Worm (Caenorhabditis elegans) whole organism, early embryonic: Measurements from ENCODE around the gene Y41E3.19.
A peak's percentile ranks its signal among the peaks of the same experiment; 100 is the strongest.
"Not testable (repeated sequence)": the region's sequence is repeated elsewhere in the genome, so short reads cannot be mapped to it uniquely, and the experiment has no call there.

Experiments
- B0310.2 ChIP-seq: sonication (generic microtip); optimal IDR thresholded peaks from 2 replicates; lab custom pipeline; 2016; ENCODE audit warnings: mild to moderate bottlenecking, missing genetic modification characterization, missing compliant biosample characterization
- F13C5.2 ChIP-seq: sonication (generic microtip); optimal IDR thresholded peaks from 2 replicates; lab custom pipeline; 2017; ENCODE audit warnings: mild to moderate bottlenecking, missing genetic modification characterization, inconsistent platforms, missing compliant biosample characterization
- aly-1 ChIP-seq: sonication (generic microtip); optimal IDR thresholded peaks from 2 replicates; lab custom pipeline; 2016; ENCODE audit warnings: missing genetic modification characterization, missing compliant biosample characterization
- ama-1 ChIP-seq: fragments of 150-350 bp; optimal IDR thresholded peaks from 2 replicates; lab custom pipeline; 2014
- ceh-13 ChIP-seq: fragments of 200-800 bp; sonication (Bioruptor generic); optimal IDR thresholded peaks from 2 replicates; lab custom pipeline; 2018; ENCODE audit warnings: mild to moderate bottlenecking, missing genetic modification characterization, missing compliant biosample characterization
- ceh-36 ChIP-seq: sonication (generic microtip); optimal IDR thresholded peaks from 2 replicates; lab custom pipeline; 2016; ENCODE audit warnings: missing genetic modification characterization, inconsistent platforms, missing compliant biosample characterization
- ets-7 ChIP-seq: sonication (generic microtip); optimal IDR thresholded peaks from 2 replicates; lab custom pipeline; 2016; ENCODE audit warnings: missing genotype, missing genetic modification characterization, missing compliant biosample characterization
- flt-1 ChIP-seq: fragments of 200-800 bp; sonication (Bioruptor generic); IDR thresholded peaks from 2 replicates; pipeline ENCODE4 v1.3.6; 2022; ENCODE audit warnings: missing genetic modification characterization, missing compliant biosample characterization
- hmbx-1 ChIP-seq: sonication (generic microtip); optimal IDR thresholded peaks from 2 replicates; lab custom pipeline; 2016; ENCODE audit warnings: mild to moderate bottlenecking, missing genetic modification characterization, missing compliant biosample characterization
- hmg-4 ChIP-seq: fragments of 200-800 bp; sonication (Bioruptor generic); optimal IDR thresholded peaks from 2 replicates; lab custom pipeline; 2018; ENCODE audit warnings: mild to moderate bottlenecking, missing genetic modification characterization, missing compliant biosample characterization
- hnd-1 ChIP-seq: sonication (generic microtip); optimal IDR thresholded peaks from 2 replicates; lab custom pipeline; 2016; ENCODE audit warnings: missing genetic modification characterization, missing compliant biosample characterization
- pes-1 ChIP-seq: fragments of 200-800 bp; sonication (Bioruptor generic); IDR thresholded peaks from 2 replicates; pipeline ENCODE4 v1.3.6; 2022; ENCODE audit warnings: missing genetic modification reagents, missing genetic modification characterization, missing compliant biosample characterization
- scrt-1 ChIP-seq: fragments of 200-800 bp; sonication (Bioruptor generic); IDR thresholded peaks from 2 replicates; pipeline ENCODE4 v1.3.6; 2022; ENCODE audit warnings: missing genetic modification characterization, missing compliant biosample characterization
- sea-1 ChIP-seq: fragments of 200-800 bp; sonication (Bioruptor generic); conservative IDR thresholded peaks from 2 replicates; pipeline ENCODE4 v1.3.6; 2022; ENCODE audit warnings: missing genetic modification characterization, missing compliant biosample characterization
- tbx-11 ChIP-seq: fragments of 200-800 bp; sonication (Bioruptor generic); IDR thresholded peaks from 2 replicates; pipeline ENCODE4 v1.3.6; 2022; ENCODE audit warnings: missing genetic modification characterization, missing compliant biosample characterization
- tbx-37 ChIP-seq: fragments of 200-800 bp; sonication (Bioruptor generic); conservative IDR thresholded peaks from 2 replicates; pipeline ENCODE4 v1.3.6; 2022; ENCODE audit warnings: missing genetic modification reagents, missing genetic modification characterization, missing compliant biosample characterization
- tra-4 ChIP-seq: sonication (generic microtip); optimal IDR thresholded peaks from 2 replicates; lab custom pipeline; 2017; ENCODE audit warnings: missing genetic modification characterization, missing compliant biosample characterization

Gene Y41E3.19

DNA sequence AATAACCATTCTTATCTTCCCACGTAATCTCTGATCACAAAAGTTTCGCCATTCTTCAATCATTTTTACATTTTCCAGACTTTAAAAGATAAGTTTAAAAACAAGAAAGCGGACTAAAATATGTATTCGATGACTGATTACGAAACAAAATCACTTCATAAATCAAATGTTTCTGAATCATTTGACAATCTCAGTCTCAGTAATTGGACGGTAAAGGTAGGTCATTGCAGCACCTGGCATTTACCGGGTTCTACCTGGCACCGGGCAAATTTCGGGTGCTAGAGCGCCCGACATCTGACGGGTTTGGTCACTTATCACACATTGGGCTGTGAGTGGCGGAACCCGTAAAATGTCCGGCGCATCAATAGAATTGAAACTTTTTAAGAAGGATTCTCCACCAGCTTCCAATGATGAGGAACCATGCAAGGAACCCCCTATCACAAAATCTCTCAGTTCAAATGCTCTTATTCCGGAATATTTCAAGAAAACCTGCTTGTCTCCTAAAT lies at the start of gene Y41E3.19:
Gene Y41E3.19 (plus strand): TSS at position 51 of the 506 bp plus-strand sequence.
- TF ChIP-seq tbx-11 (no peak), scrt-1 (GFP tag; lab: Robert Waterston, UW) (no peak), ceh-36 (no peak), hmg-4 (GFP tag; lab: Kevin White, UChicago) (no peak), hnd-1 (tag; lab: Kevin White, UChicago) (no peak), sea-1 (GFP tag; lab: Robert Waterston, UW) (no peak), ceh-13 (GFP tag; lab: Kevin White, UChicago) (no peak), ets-7 (tag; lab: Kevin White, UChicago) (no peak), flt-1 (GFP tag; lab: Robert Waterston, UW) (no peak), tbx-37 (GFP tag; lab: Robert Waterston, UW) (no peak), aly-1 (tag; lab: Kevin White, UChicago) (no peak), F13C5.2 (tag; lab: Kevin White, UChicago) (no peak), hmbx-1 (no peak), pes-1 (GFP tag; lab: Robert Waterston, UW) (no peak), tra-4 (tag; lab: Kevin White, UChicago) (no peak)

DNA sequence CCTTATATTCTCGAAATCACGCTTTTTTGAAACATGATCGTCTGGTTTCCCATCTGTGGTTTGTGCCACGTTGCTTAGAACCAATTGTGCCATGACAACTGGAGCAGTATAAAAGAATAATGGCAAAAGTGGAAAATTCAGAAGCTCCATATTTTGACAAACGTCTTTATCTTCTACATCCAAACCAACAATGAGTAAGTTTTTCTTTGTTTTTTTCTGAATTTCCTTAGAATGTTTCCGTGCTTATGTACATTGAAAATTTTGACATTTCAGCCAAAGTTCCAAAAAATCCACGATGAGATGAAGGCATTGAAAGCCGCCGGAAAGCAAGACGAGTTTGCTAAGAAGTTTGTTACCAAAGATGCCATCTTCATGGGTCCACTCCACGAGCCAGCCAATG lies 49.4 kb upstream of the Y41E3.19 start, which contains the start of gene Y41E3.6:
Gene Y41E3.6 (plus strand): TSS at position 301 of the 400 bp plus-strand sequence.
- TF ChIP-seq F13C5.2 (tag; lab: Kevin White, UChicago); ets-7 (tag; lab: Kevin White, UChicago); tbx-37 (GFP tag; lab: Robert Waterston, UW): not testable (repeated sequence)

DNA sequence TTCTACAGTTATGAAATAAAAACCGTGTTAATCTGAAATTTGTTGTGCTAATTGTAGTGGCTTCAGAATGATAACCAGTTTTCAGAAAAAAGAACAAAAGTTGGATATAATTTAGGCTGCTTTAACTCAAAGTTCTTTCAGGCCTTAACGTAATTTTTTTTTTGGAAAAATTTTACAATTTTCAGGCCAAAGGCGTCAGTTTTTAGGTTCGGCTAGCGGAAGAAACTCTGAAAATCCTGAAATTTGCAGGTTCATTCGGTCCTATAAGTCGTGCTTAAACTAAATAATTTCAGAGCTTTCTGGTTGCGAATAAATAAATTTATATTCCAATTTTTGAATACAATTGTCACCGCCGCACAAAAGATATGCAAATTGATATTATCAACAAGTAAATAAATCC lies 47.7 kb upstream of the Y41E3.19 start:
- TF ChIP-seq aly-1 (tag; lab: Kevin White, UChicago) (no peak), tbx-37 (GFP tag; lab: Robert Waterston, UW) (no peak), hmbx-1 (no peak), ceh-13 (GFP tag; lab: Kevin White, UChicago) (no peak), hmg-4 (GFP tag; lab: Kevin White, UChicago) (no peak)

ce11 chrIV:15011169-15011568 lies 44.8 kb upstream of the Y41E3.19 start:
- TF ChIP-seq scrt-1 (GFP tag; lab: Robert Waterston, UW), result no peak
- no peak for TF ChIP-seq F13C5.2 (tag; lab: Kevin White, UChicago)
- no peak for TF ChIP-seq pes-1 (GFP tag; lab: Robert Waterston, UW)
- no peak for TF ChIP-seq aly-1 (tag; lab: Kevin White, UChicago)
- no peak for TF ChIP-seq hmg-4 (GFP tag; lab: Kevin White, UChicago)
- no peak for TF ChIP-seq ceh-36
- no peak for TF ChIP-seq flt-1 (GFP tag; lab: Robert Waterston, UW)
- no peak for TF ChIP-seq ets-7 (tag; lab: Kevin White, UChicago)
- no peak for TF ChIP-seq tbx-37 (GFP tag; lab: Robert Waterston, UW)
- no peak for TF ChIP-seq sea-1 (GFP tag; lab: Robert Waterston, UW)
- no peak for TF ChIP-seq hnd-1 (tag; lab: Kevin White, UChicago)
- no peak for TF ChIP-seq tra-4 (tag; lab: Kevin White, UChicago)

- TF ChIP-seq ets-7 (tag; lab: Kevin White, UChicago), result no peak
- no peak for TF ChIP-seq ceh-36
- TF ChIP-seq aly-1 (tag; lab: Kevin White, UChicago), result no peak
- 0 out of 2 replicates have a peak, but pooled peaks have one; percentile 36 for TF ChIP-seq pes-1 (GFP tag; lab: Robert Waterston, UW)
Observed at ce11 chrIV:15012154-15012892, 43.6 kb upstream of the Y41E3.19 start.

DNA sequence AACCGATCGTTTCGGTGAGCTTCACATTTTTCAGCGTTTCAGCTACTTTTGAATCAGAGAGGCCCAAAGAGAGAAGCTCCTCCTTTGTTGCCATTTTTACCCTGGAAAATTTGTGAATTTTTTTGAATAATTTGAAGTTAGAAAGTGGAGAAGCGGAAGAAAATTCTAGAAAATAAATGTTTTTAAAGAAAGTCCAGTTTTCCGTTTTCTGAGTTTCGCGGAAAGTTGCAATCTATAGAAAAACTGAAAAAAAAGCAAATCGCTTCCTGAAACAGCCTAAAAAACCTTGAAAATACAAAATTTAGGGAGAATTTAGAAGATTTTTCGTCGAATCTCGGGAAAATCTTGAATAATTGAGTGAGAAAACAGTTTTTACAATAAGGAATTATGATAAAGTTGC lies 42.8 kb upstream of the Y41E3.19 start, which contains the start of gene qars-1:
Gene qars-1 (minus strand): TSS at position 101 of the 400 bp plus-strand sequence.
- no peak for TF ChIP-seq ceh-13 (GFP tag; lab: Kevin White, UChicago)
- no peak for TF ChIP-seq hmg-4 (GFP tag; lab: Kevin White, UChicago)
- no peak for TF ChIP-seq F13C5.2 (tag; lab: Kevin White, UChicago)
- no peak for TF ChIP-seq pes-1 (GFP tag; lab: Robert Waterston, UW)
- no peak for TF ChIP-seq hnd-1 (tag; lab: Kevin White, UChicago)
- TF ChIP-seq flt-1 (GFP tag; lab: Robert Waterston, UW), result no peak
- TF ChIP-seq aly-1 (tag; lab: Kevin White, UChicago), result no peak
- TF ChIP-seq scrt-1 (GFP tag; lab: Robert Waterston, UW), result no peak
- no peak for TF ChIP-seq ets-7 (tag; lab: Kevin White, UChicago)
- no peak for TF ChIP-seq B0310.2 (tag; lab: Kevin White, UChicago)
- TF ChIP-seq tra-4 (tag; lab: Kevin White, UChicago), result no peak
- no peak for TF ChIP-seq ama-1
- TF ChIP-seq ceh-36, result no peak
- no peak for TF ChIP-seq tbx-37 (GFP tag; lab: Robert Waterston, UW)
- no peak for TF ChIP-seq hmbx-1
- TF ChIP-seq tbx-11, result no peak
- no peak for TF ChIP-seq sea-1 (GFP tag; lab: Robert Waterston, UW)

DNA sequence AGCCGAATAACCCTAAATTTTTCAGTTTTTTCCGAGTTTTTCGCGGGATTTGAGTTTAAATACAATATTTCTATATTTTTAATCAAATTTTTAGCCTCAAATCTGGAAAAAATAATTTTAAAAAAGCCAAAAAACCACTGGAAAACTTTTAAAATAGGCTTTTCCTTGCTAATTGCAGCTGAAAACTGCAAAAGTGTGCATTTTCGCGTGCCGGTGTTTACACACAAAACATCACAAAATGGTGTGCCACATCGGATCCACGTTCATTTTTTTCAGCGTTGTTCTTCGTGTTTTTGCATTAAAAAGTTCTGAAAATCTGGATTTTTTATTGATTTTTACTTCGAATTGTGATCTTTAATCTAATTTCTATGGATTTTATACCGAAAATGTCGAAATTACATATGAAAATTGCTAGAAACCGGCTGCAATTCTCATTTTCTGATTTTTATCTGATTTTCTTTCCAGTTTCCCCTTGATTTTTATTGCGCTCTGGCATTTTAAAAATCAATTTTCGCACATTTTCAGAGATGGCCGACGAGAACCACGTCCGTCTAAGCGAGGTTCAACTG lies 42.3 kb upstream of the Y41E3.19 start, which contains the start of gene Y41E3.7:
Gene Y41E3.7 (plus strand): TSS at position 519 of the 569 bp plus-strand sequence.
- TF ChIP-seq hnd-1 (tag; lab: Kevin White, UChicago) (no peak), F13C5.2 (tag; lab: Kevin White, UChicago) (no peak), scrt-1 (GFP tag; lab: Robert Waterston, UW) (no peak), B0310.2 (tag; lab: Kevin White, UChicago) (no peak), ets-7 (tag; lab: Kevin White, UChicago) (no peak), ceh-13 (GFP tag; lab: Kevin White, UChicago) (no peak), tbx-11 (no peak), sea-1 (GFP tag; lab: Robert Waterston, UW) (no peak), aly-1 (tag; lab: Kevin White, UChicago) (no peak), ama-1 (no peak), ceh-36 (no peak), pes-1 (GFP tag; lab: Robert Waterston, UW) (no peak)
